Fruit fly (Drosophila melanogaster): ENCODE measurements around the gene RnpS1.
A peak's percentile ranks its signal among the peaks of the same experiment; 100 is the strongest.

The RnpS1 gene

dm6 chr3R:9527907-9528842, 23.7 kb upstream of the RnpS1 start (continued):
- TF ChIP-seq CG12659 (GFP tag; optimal IDR thresholded peaks at IDR 0.05) (peak; percentile 79), sob (GFP tag; IDR thresholded peaks at IDR 0.05) (peak; percentile 95), CG1529 (GFP tag; optimal IDR thresholded peaks at IDR 0.05) (peak; percentile 12), Sry-δ (GFP tag; optimal IDR thresholded peaks at IDR 0.05) (peak; percentile 58), CG2712 (tag; optimal IDR thresholded peaks at IDR 0.05) (peak; percentile 81), CG4820 (GFP tag; optimal IDR thresholded peaks at IDR 0.05) (peak; percentile 81), Pdp1 (GFP tag; optimal IDR thresholded peaks at IDR 0.05) (peak; percentile 87 to 93), CG12942 (GFP tag; optimal IDR thresholded peaks at IDR 0.05) (peak; percentile 73), CG3065 (GFP tag; optimal IDR thresholded peaks at IDR 0.05) (peak; percentile 45), Med (GFP tag) (peak; percentile 100), Blimp-1 (GFP tag; optimal IDR thresholded peaks at IDR 0.05) (peak; percentile 83), Xrp1 (GFP tag; IDR thresholded peaks at IDR 0.05) (peak; percentile 90), CG12391 (tag; optimal IDR thresholded peaks at IDR 0.05) (peak; percentile 71), PHDP (tag; optimal IDR thresholded peaks at IDR 0.05) (peak; percentile 87), CG12219 (GFP tag; optimal IDR thresholded peaks at IDR 0.05) (peak; percentile 80), bbx (GFP tag; IDR thresholded peaks at IDR 0.05; ENCODE audit: partially characterized antibody) (no peak; the same call in 1 of the 2 replicates), wek (GFP tag; optimal IDR thresholded peaks at IDR 0.05) (peak; percentile 65), H15 (GFP tag; IDR thresholded peaks at IDR 0.05) (peak; percentile 86), CG7987 (GFP tag; optimal IDR thresholded peaks at IDR 0.05) (peak; percentile 92), ATbp (GFP tag; optimal IDR thresholded peaks at IDR 0.05) (peak; percentile 81), CG15073 (GFP tag; optimal IDR thresholded peaks at IDR 0.05) (peak; percentile 4), fru (optimal IDR thresholded peaks at IDR 0.05) (no peak), gcm2 (GFP tag; optimal IDR thresholded peaks at IDR 0.05) (peak; percentile 51), Aef1 (GFP tag; IDR thresholded peaks at IDR 0.05) (peak; percentile 92), CG12071 (GFP tag; optimal IDR thresholded peaks at IDR 0.05) (peak; percentile 95), HmgD (GFP tag; optimal IDR thresholded peaks at IDR 0.05) (peak; percentile 91), wor (GFP tag; IDR thresholded peaks at IDR 0.05) (peak; percentile 48; the same call in 1 of the 2 replicates), CG11560 (tag; IDR thresholded peaks at IDR 0.05) (peak; percentile 77; the same call in 2 of the 3 replicates), bowl (GFP tag; IDR thresholded peaks at IDR 0.05) (peak; percentile 68; the same call in 1 of the 2 replicates), CG8281 (tag; optimal IDR thresholded peaks at IDR 0.05) (peak; percentile 62), CG3995 (GFP tag; optimal IDR thresholded peaks at IDR 0.05) (peak; percentile 71), Meics (GFP tag; optimal IDR thresholded peaks at IDR 0.05) (peak; percentile 95), Dbx (GFP tag; IDR thresholded peaks at IDR 0.05) (peak; percentile 97), CG1603 (tag; optimal IDR thresholded peaks at IDR 0.05) (no peak), CG6854 (GFP tag; optimal IDR thresholded peaks at IDR 0.05) (peak; percentile 89), da (GFP tag; optimal IDR thresholded peaks at IDR 0.05) (peak; percentile 64), Deaf1 (tag; optimal IDR thresholded peaks at IDR 0.05) (peak; percentile 66), Nf-YA (GFP tag; IDR thresholded peaks at IDR 0.05) (peak; percentile 79), CG13624 (GFP tag; optimal IDR thresholded peaks at IDR 0.05) (peak; percentile 95), stc (GFP tag; IDR thresholded peaks at IDR 0.05) (peak; percentile 90), Sox102F (GFP tag; optimal IDR thresholded peaks at IDR 0.05) (peak; percentile 82), CG3163 (GFP tag; optimal IDR thresholded peaks at IDR 0.05) (peak; percentile 50), HLH3B (GFP tag; IDR thresholded peaks at IDR 0.05) (peak; percentile 90), Hmx (GFP tag; optimal IDR thresholded peaks at IDR 0.05) (peak; percentile 73), lab (GFP tag; optimal IDR thresholded peaks at IDR 0.05) (peak; percentile 98), dpn (GFP tag; optimal IDR thresholded peaks at IDR 0.05) (peak; percentile 84 to 92), CG6791 (GFP tag; IDR thresholded peaks at IDR 0.05; ENCODE audit: partially characterized antibody) (no peak), az2 (GFP tag; optimal IDR thresholded peaks at IDR 0.05) (peak; percentile 74)
